Worm (Caenorhabditis elegans): ENCODE measurements around the gene T05A7.11.

T05A7.11 gene

ce11 chrII:4701482-4702119 is 36.3 kb upstream of the T05A7.11 start, which contains the start of gene unc-85:
TSS of gene unc-85 (plus strand) at chrII:4702069.
- TF ChIP-seq lsy-2 (tag; optimal IDR thresholded peaks at IDR 0.05) (peak; percentile 67), cnd-1 (tag; optimal IDR thresholded peaks at IDR 0.05) (peak; percentile 48), mep-1 (tag; optimal IDR thresholded peaks at IDR 0.05) (peak; percentile 70), lin-13 (tag; optimal IDR thresholded peaks at IDR 0.05) (peak; percentile 12), M03D4.4 (tag; optimal IDR thresholded peaks at IDR 0.05) (peak; percentile 57), mls-2 (tag; optimal IDR thresholded peaks at IDR 0.05) (peak; percentile 77), ces-1 (GFP tag; optimal IDR thresholded peaks at IDR 0.05) (peak; percentile 48), sptf-1 (tag; optimal IDR thresholded peaks at IDR 0.05) (peak; percentile 87), nhr-237 (tag; optimal IDR thresholded peaks at IDR 0.05) (peak; percentile 60), ceh-43 (GFP tag; optimal IDR thresholded peaks at IDR 0.05) (peak; percentile 66), drap-1 (GFP tag; optimal IDR thresholded peaks at IDR 0.05) (peak; percentile 68), unc-120 (tag; optimal IDR thresholded peaks at IDR 0.05; ENCODE audit: poor library complexity, severe bottlenecking) (peak; percentile 68), ham-2 (GFP tag; optimal IDR thresholded peaks at IDR 0.05) (peak; percentile 48), hlh-1 (tag; optimal IDR thresholded peaks at IDR 0.05) (peak; percentile 6), ztf-11 (tag; optimal IDR thresholded peaks at IDR 0.05) (peak; percentile 29), elt-1 (tag; optimal IDR thresholded peaks at IDR 0.05; ENCODE audit: borderline replicate concordance, insufficient read depth) (peak; percentile 6)

ce11 chrII:4698266-4698771 is 33.1 kb upstream of the T05A7.11 start, which contains the start of the genes rpn-5 and scc-1:
TSS of gene rpn-5 (minus strand) at chrII:4698427.
TSS of gene scc-1 (plus strand) at chrII:4698721.
- TF ChIP-seq mls-2 (tag; optimal IDR thresholded peaks at IDR 0.05) (no peak), snpc-4 (tag; optimal IDR thresholded peaks at IDR 0.05) (no peak), sem-2 (GFP tag; optimal IDR thresholded peaks at IDR 0.05) (no peak), lsy-2 (tag; optimal IDR thresholded peaks at IDR 0.05) (peak; percentile 99), ceh-39 (tag; optimal IDR thresholded peaks at IDR 0.05) (peak; percentile 55), drap-1 (GFP tag; optimal IDR thresholded peaks at IDR 0.05) (no peak), M03D4.4 (tag; optimal IDR thresholded peaks at IDR 0.05) (no peak), mab-5 (tag; optimal IDR thresholded peaks at IDR 0.05) (no peak), sptf-1 (tag; optimal IDR thresholded peaks at IDR 0.05) (peak; percentile 8), mep-1 (tag; optimal IDR thresholded peaks at IDR 0.05) (peak; percentile 55), lin-13 (tag; optimal IDR thresholded peaks at IDR 0.05) (peak; percentile 42), elt-3 (tag; optimal IDR thresholded peaks at IDR 0.05) (no peak), unc-62 (GFP tag; optimal IDR thresholded peaks at IDR 0.05) (peak; percentile 88), ztf-11 (tag; optimal IDR thresholded peaks at IDR 0.05) (no peak), unc-39 (tag; optimal IDR thresholded peaks at IDR 0.05) (no peak), flh-1 (GFP tag; optimal IDR thresholded peaks at IDR 0.05) (no peak), nhr-237 (tag; optimal IDR thresholded peaks at IDR 0.05) (peak; percentile 71), hlh-1 (tag; optimal IDR thresholded peaks at IDR 0.05) (peak; percentile 43), ceh-43 (GFP tag; optimal IDR thresholded peaks at IDR 0.05) (no peak), zip-8 (tag; optimal IDR thresholded peaks at IDR 0.05) (no peak), tbx-8 (GFP tag; optimal IDR thresholded peaks at IDR 0.05) (no peak), ham-2 (GFP tag; optimal IDR thresholded peaks at IDR 0.05) (no peak), pha-4 (tag; optimal IDR thresholded peaks at IDR 0.05) (peak; percentile 85), blmp-1 (tag; optimal IDR thresholded peaks at IDR 0.05) (no peak), nhr-2 (tag; optimal IDR thresholded peaks at IDR 0.05) (no peak), bed-3 (GFP tag; optimal IDR thresholded peaks at IDR 0.05) (no peak), nhr-28 (tag; optimal IDR thresholded peaks at IDR 0.05) (no peak), unc-120 (tag; optimal IDR thresholded peaks at IDR 0.05; ENCODE audit: poor library complexity, severe bottlenecking) (no peak), ces-1 (GFP tag; optimal IDR thresholded peaks at IDR 0.05) (peak; percentile 80), elt-1 (tag; optimal IDR thresholded peaks at IDR 0.05; ENCODE audit: borderline replicate concordance, insufficient read depth) (no peak)

ce11 chrII:4696055-4696454 is 30.8 kb upstream of the T05A7.11 start:
- TF ChIP-seq nhr-76 (tag; optimal IDR thresholded peaks at IDR 0.05) (no peak), lin-13 (tag; optimal IDR thresholded peaks at IDR 0.05) (no peak), ces-1 (GFP tag; optimal IDR thresholded peaks at IDR 0.05) (no peak), mab-5 (tag; optimal IDR thresholded peaks at IDR 0.05) (no peak), drap-1 (GFP tag; optimal IDR thresholded peaks at IDR 0.05) (no peak), blmp-1 (tag; optimal IDR thresholded peaks at IDR 0.05) (no peak), nhr-237 (tag; optimal IDR thresholded peaks at IDR 0.05) (no peak), elt-1 (tag; optimal IDR thresholded peaks at IDR 0.05; ENCODE audit: borderline replicate concordance, insufficient read depth) (no peak), mep-1 (tag; optimal IDR thresholded peaks at IDR 0.05) (no peak), ceh-39 (tag; optimal IDR thresholded peaks at IDR 0.05) (no peak), pha-4 (tag; optimal IDR thresholded peaks at IDR 0.05) (no peak), tbx-8 (GFP tag; optimal IDR thresholded peaks at IDR 0.05) (no peak), ceh-83 (GFP tag; optimal IDR thresholded peaks at IDR 0.05) (no peak), ceh-43 (GFP tag; optimal IDR thresholded peaks at IDR 0.05) (no peak), unc-39 (tag; optimal IDR thresholded peaks at IDR 0.05) (no peak), snpc-4 (tag; optimal IDR thresholded peaks at IDR 0.05) (no peak), sem-2 (GFP tag; optimal IDR thresholded peaks at IDR 0.05) (no peak)

Measured in whole organism, mixed stage, embryonic.